Worm (Caenorhabditis elegans): ENCODE data around the gene alh-5.

The alh-5 gene

ce11 chrV:2016428-2016827, 17.0 kb upstream of the alh-5 start, which contains the start of gene F59A7.2:
Gene F59A7.2 (minus strand): TSS chrV:2016528.
- no peak for TF ChIP-seq mml-1 (tag; optimal IDR thresholded peaks at IDR 0.05)
- no peak for TF ChIP-seq egl-27 (tag; optimal IDR thresholded peaks at IDR 0.05)

ce11 chrV:2013824-2014223, 14.4 kb upstream of the alh-5 start, which contains the start of gene F59A7.11:
Gene F59A7.11 (minus strand): TSS chrV:2013924.
- TF ChIP-seq jun-1 (tag; optimal IDR thresholded peaks at IDR 0.05) (no peak), elt-3 (tag; optimal IDR thresholded peaks at IDR 0.05) (no peak), mml-1 (tag; optimal IDR thresholded peaks at IDR 0.05) (no peak), lin-15B (tag; optimal IDR thresholded peaks at IDR 0.05) (no peak), sea-2 (GFP tag; optimal IDR thresholded peaks at IDR 0.05) (no peak)

- TF ChIP-seq ceh-16 (tag; optimal IDR thresholded peaks at IDR 0.05) (no peak), elt-3 (tag; optimal IDR thresholded peaks at IDR 0.05) (no peak), mdl-1 (tag; optimal IDR thresholded peaks at IDR 0.05) (no peak), skn-1 (tag; optimal IDR thresholded peaks at IDR 0.05) (no peak), ceh-82 (tag; optimal IDR thresholded peaks at IDR 0.05) (no peak), lin-39 (tag; optimal IDR thresholded peaks at IDR 0.05) (no peak), nfya-1 (tag; optimal IDR thresholded peaks at IDR 0.05; ENCODE audit: insufficient read depth) (no peak), hmg-11 (tag; optimal IDR thresholded peaks at IDR 0.05) (no peak)
These were observed 12.4 kb upstream of the alh-5 start, which contains the start of gene F59A7.7 for ce11 chrV:2011777-2012176. Gene F59A7.7 (plus strand): TSS chrV:2012077.

ce11 chrV:2008412-2008811, 9.0 kb upstream of the alh-5 start:
- TF ChIP-seq zag-1 (tag; optimal IDR thresholded peaks at IDR 0.05) (no peak), fkh-10 (GFP tag; optimal IDR thresholded peaks at IDR 0.05) (no peak), lsy-12 (tag; optimal IDR thresholded peaks at IDR 0.05) (no peak), mml-1 (tag; optimal IDR thresholded peaks at IDR 0.05) (no peak), sea-2 (GFP tag; optimal IDR thresholded peaks at IDR 0.05) (no peak), egl-27 (tag; optimal IDR thresholded peaks at IDR 0.05) (no peak), nhr-237 (tag; optimal IDR thresholded peaks at IDR 0.05) (no peak), elt-2 (tag; optimal IDR thresholded peaks at IDR 0.05) (peak; percentile 55), lin-15B (tag; optimal IDR thresholded peaks at IDR 0.05) (peak; percentile 68), pqm-1 (tag; optimal IDR thresholded peaks at IDR 0.05) (peak; percentile 11), nhr-43 (tag; optimal IDR thresholded peaks at IDR 0.05; ENCODE audit: poor library complexity, severe bottlenecking) (peak; percentile 44), tbx-2 (tag; optimal IDR thresholded peaks at IDR 0.05) (no peak), nhr-77 (tag; optimal IDR thresholded peaks at IDR 0.05) (no peak), nhr-23 (tag; optimal IDR thresholded peaks at IDR 0.05) (peak; percentile 35), R02D3.7 (tag; optimal IDR thresholded peaks at IDR 0.05) (peak; percentile 35), elt-3 (tag; optimal IDR thresholded peaks at IDR 0.05) (no peak), skn-1 (tag; optimal IDR thresholded peaks at IDR 0.05) (no peak), nhr-67 (tag; optimal IDR thresholded peaks at IDR 0.05) (no peak), daf-12 (tag; optimal IDR thresholded peaks at IDR 0.05) (no peak)

ce11 chrV:2004659-2005058, 5.3 kb upstream of the alh-5 start, which contains the start of gene cysl-4:
Gene cysl-4 (plus strand): TSS chrV:2004959.
- TF ChIP-seq egl-5 (tag; optimal IDR thresholded peaks at IDR 0.05) (no peak), R02D3.7 (tag; optimal IDR thresholded peaks at IDR 0.05) (no peak), lsy-12 (tag; optimal IDR thresholded peaks at IDR 0.05) (no peak), ztf-4 (tag; optimal IDR thresholded peaks at IDR 0.05) (no peak), nhr-25 (tag; optimal IDR thresholded peaks at IDR 0.05) (no peak), elt-2 (tag; optimal IDR thresholded peaks at IDR 0.05) (no peak), nhr-237 (tag; optimal IDR thresholded peaks at IDR 0.05) (no peak), pha-4 (tag; optimal IDR thresholded peaks at IDR 0.05) (no peak), eor-1 (tag; optimal IDR thresholded peaks at IDR 0.05) (no peak), mdl-1 (tag; optimal IDR thresholded peaks at IDR 0.05) (no peak), lin-15B (tag; optimal IDR thresholded peaks at IDR 0.05) (no peak), nhr-23 (tag; optimal IDR thresholded peaks at IDR 0.05) (no peak), nhr-67 (tag; optimal IDR thresholded peaks at IDR 0.05) (no peak), fkh-2 (tag; optimal IDR thresholded peaks at IDR 0.05) (no peak), tbx-2 (tag; optimal IDR thresholded peaks at IDR 0.05) (no peak), nhr-43 (tag; optimal IDR thresholded peaks at IDR 0.05; ENCODE audit: poor library complexity, severe bottlenecking) (no peak), ceh-9 (tag; optimal IDR thresholded peaks at IDR 0.05) (no peak), skn-1 (tag; optimal IDR thresholded peaks at IDR 0.05) (no peak)
